Worm (Caenorhabditis elegans): ENCODE results near the gene F37B12.1.
A peak's percentile ranks its signal among the peaks of the same experiment; 100 is the strongest.

Gene F37B12.1

DNA sequence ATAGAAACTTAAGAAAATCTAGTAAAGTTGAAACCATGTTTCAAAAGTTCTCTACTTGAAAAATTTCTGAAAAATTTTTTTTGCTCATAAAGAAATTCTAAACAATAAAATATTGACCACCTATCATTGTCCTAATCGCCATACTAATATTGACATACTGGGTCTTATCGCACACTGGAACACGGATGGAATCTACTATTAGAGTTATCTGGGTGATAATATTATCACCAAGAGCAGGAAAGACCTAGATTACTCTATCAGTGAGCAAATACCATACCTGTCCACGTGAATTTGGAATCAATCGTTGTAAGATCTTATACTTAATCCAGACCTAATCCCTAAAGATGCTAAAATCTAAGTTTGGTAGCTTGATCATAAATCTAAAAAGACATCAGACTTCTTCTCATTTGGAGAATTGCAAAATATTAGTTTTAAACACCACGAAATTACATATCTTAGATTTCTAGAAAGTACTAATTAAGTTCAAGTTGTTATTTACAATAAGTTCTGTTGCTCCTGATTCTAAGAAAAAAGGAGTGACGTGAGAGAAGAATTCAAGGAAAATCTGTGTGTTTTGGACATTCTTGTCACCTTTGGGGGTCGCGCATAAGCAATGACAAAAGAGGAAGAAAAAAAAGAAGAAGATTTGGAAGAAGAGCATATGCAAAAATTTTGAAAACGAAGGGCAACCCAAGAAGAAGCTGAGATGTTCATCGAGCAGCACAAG lies 18.9 kb downstream of the F37B12.1 start:
- TF ChIP-seq ama-1 (optimal IDR thresholded peaks at IDR 0.05): no peak
- no peak for TF ChIP-seq elt-3 (tag; optimal IDR thresholded peaks at IDR 0.05)
- peak; percentile 52 for TF ChIP-seq tlp-1 (tag; optimal IDR thresholded peaks at IDR 0.05)
- TF ChIP-seq xbp-1 (tag; optimal IDR thresholded peaks at IDR 0.05): no peak
- peak; percentile 35 for TF ChIP-seq sox-4 (tag; optimal IDR thresholded peaks at IDR 0.05)
- peak; percentile 88 for TF ChIP-seq elt-2 (tag; optimal IDR thresholded peaks at IDR 0.05)
- no peak for TF ChIP-seq efl-1 (optimal IDR thresholded peaks at IDR 0.05)
- TF ChIP-seq efl-1 (GFP tag; optimal IDR thresholded peaks at IDR 0.05 in 1 of 2): peak in 1 of 2 experiments; percentile 59
- peak; percentile 57 for TF ChIP-seq nhr-47 (tag; optimal IDR thresholded peaks at IDR 0.05)
- TF ChIP-seq C34B4.2 (tag; optimal IDR thresholded peaks at IDR 0.05): no peak
- no peak for TF ChIP-seq ces-1 (GFP tag; optimal IDR thresholded peaks at IDR 0.05)
- peak; percentile 84 for TF ChIP-seq nhr-71 (tag; optimal IDR thresholded peaks at IDR 0.05)
- TF ChIP-seq pqm-1 (tag; optimal IDR thresholded peaks at IDR 0.05): peak; percentile 76
- TF ChIP-seq dsc-1 (tag; optimal IDR thresholded peaks at IDR 0.05): peak; percentile 55
- no peak for TF ChIP-seq unc-62 (GFP tag; optimal IDR thresholded peaks at IDR 0.05)
- TF ChIP-seq lin-15B (tag; optimal IDR thresholded peaks at IDR 0.05): no peak
- TF ChIP-seq egl-13 (tag; optimal IDR thresholded peaks at IDR 0.05): no peak
- TF ChIP-seq fkh-8 (tag; optimal IDR thresholded peaks at IDR 0.05): peak; percentile 82
- peak; percentile 67 for TF ChIP-seq pax-3 (tag; optimal IDR thresholded peaks at IDR 0.05)
- TF ChIP-seq ceh-88 (GFP tag; IDR thresholded peaks at IDR 0.05): no peak
- no peak for TF ChIP-seq nhr-20 (tag; optimal IDR thresholded peaks at IDR 0.05)
- TF ChIP-seq dpl-1 (GFP tag; optimal IDR thresholded peaks at IDR 0.05): no peak
- no peak for TF ChIP-seq aha-1 (tag; optimal IDR thresholded peaks at IDR 0.05)

DNA sequence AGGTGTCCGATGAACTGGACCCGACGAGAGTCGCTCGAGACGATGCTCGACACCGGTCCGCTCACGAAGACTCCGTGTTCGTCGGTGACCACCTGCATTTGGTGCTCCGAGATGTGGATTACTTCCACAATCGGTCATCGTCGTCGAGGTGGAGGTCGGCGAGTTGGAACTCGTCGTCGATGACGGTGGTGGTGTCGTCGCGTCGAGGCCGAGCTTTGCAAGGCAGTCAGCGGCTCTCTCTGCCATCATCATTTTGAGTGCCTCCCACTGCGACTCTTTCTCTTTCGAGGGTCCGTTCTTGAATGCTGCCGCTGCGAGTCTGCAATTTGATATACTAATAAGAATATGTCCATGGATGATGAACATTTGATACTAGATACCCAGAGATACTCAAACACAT lies 21.3 kb downstream of the F37B12.1 start:
- TF ChIP-seq mab-9 (GFP tag; IDR thresholded peaks at IDR 0.05): no peak
- no peak for TF ChIP-seq snpc-4 (tag; optimal IDR thresholded peaks at IDR 0.05)
- TF ChIP-seq C16A3.4 (tag; optimal IDR thresholded peaks at IDR 0.05): no peak
- no peak for TF ChIP-seq ceh-63 (GFP tag; optimal IDR thresholded peaks at IDR 0.05)
- no peak for TF ChIP-seq nhr-20 (tag; optimal IDR thresholded peaks at IDR 0.05)
- TF ChIP-seq tlp-1 (tag; optimal IDR thresholded peaks at IDR 0.05): no peak
- no peak for TF ChIP-seq nhr-11 (tag; optimal IDR thresholded peaks at IDR 0.05)
- TF ChIP-seq jun-1 (tag; optimal IDR thresholded peaks at IDR 0.05): no peak
- TF ChIP-seq unc-130 (tag; optimal IDR thresholded peaks at IDR 0.05): no peak
- no peak for TF ChIP-seq unc-30 (tag; optimal IDR thresholded peaks at IDR 0.05)
- TF ChIP-seq ztf-4 (tag; optimal IDR thresholded peaks at IDR 0.05): no peak

DNA sequence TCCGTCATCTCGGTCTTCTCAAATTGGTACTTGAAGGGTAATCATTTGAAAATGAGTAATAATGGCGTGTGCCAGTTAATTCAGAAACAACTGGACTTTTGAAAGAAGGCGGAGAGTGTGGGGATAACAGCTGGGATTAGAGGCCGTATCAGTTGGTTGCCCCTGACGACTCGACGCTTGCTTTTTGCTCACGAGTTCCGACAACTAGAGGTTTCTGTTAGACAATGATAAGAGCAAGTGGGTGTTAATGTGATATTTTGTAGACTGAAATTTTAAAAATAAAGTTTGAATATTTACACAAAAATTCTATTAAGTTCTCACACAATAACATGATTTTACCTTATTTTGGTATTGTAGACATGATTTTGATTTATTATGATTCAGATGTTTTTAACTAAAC lies 24.0 kb downstream of the F37B12.1 start, which contains the start of gene F44G4.7:
Gene F44G4.7 (minus strand): TSS at position 101 of the 400 bp plus-strand sequence.
- TF ChIP-seq fkh-8 (tag; optimal IDR thresholded peaks at IDR 0.05) (peak; percentile 7), fkh-10 (GFP tag; optimal IDR thresholded peaks at IDR 0.05) (no peak)

DNA sequence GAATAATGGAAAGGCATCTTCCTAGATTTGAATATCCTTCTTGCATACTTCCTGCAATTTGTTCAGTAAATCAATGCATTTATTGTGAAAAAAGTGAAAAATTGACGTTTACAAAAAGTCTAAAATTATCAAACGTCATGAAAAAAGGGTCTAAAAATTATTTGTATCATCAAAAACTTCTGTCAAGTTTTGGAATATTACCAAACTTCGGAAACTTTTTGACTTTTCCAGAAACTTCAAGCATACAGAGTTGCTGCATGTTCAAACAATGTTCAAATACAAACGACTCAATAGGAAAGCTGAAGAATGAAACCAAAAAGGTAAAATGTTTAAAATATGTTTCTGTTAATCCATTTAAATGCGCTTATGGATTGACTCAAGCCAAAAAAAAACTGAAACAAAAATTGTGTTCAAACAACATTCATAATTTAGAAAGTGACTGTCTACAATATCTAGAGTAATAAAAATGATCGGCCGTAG lies 27.3 kb downstream of the F37B12.1 start, which contains the start of gene F44G4.6:
Gene F44G4.6 (minus strand): TSS at position 51 of the 480 bp plus-strand sequence.
- TF ChIP-seq mab-9 (GFP tag; IDR thresholded peaks at IDR 0.05): no peak
- TF ChIP-seq efl-1 (optimal IDR thresholded peaks at IDR 0.05): no peak
- peak in 1 of 2 experiments; percentile 28 for TF ChIP-seq efl-1 (GFP tag; optimal IDR thresholded peaks at IDR 0.05 in 1 of 2)
- TF ChIP-seq lir-3 (tag; optimal IDR thresholded peaks at IDR 0.05; ENCODE audit: poor library complexity): no peak

DNA sequence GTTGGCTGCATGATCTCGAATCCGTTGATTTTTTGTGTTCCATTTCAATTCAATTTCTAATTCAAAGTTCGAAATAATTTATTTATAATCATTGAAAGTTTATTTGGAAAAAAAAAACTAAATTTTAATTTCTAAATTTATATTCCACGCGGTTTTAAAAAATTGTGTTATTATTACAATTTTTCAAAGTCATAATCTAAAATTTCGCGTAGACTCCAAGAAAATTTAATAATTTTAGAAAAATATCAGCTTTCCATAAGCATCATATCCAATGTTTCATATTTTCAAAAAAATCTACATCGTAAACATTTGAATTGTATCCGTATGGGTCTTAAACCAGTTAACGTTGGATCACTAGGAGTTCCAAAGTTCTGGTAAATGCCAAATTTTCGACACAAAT lies 28.7 kb downstream of the F37B12.1 start, which contains the start of gene F44G4.5:
Gene F44G4.5 (minus strand): TSS at position 101 of the 400 bp plus-strand sequence.
- TF ChIP-seq elt-3 (tag; optimal IDR thresholded peaks at IDR 0.05) (no peak), unc-130 (tag; optimal IDR thresholded peaks at IDR 0.05) (no peak), nhr-237 (tag; optimal IDR thresholded peaks at IDR 0.05) (no peak), dpl-1 (GFP tag; optimal IDR thresholded peaks at IDR 0.05) (no peak), ama-1 (optimal IDR thresholded peaks at IDR 0.05) (no peak), lin-39 (tag; optimal IDR thresholded peaks at IDR 0.05) (no peak), C34B4.2 (tag; optimal IDR thresholded peaks at IDR 0.05) (no peak), unc-86 (tag; optimal IDR thresholded peaks at IDR 0.05) (no peak), grh-1 (GFP tag; IDR thresholded peaks at IDR 0.05) (no peak), jun-1 (tag; optimal IDR thresholded peaks at IDR 0.05) (no peak), C16A3.4 (tag; optimal IDR thresholded peaks at IDR 0.05) (no peak), pag-3 (tag; optimal IDR thresholded peaks at IDR 0.05; ENCODE audit: borderline replicate concordance, insufficient read depth) (no peak), mab-9 (GFP tag; IDR thresholded peaks at IDR 0.05) (no peak), tlp-1 (tag; optimal IDR thresholded peaks at IDR 0.05) (no peak)
